Fruit fly (Drosophila melanogaster) whole organism, prepupa: ENCODE results near the gene abd-A.

Experiments used
- CG31627 ChIP-seq: fragments of 200-800 bp; sonication (Bioruptor generic); optimal IDR thresholded peaks from 3 replicates; lab custom pipeline; 2016; ENCODE audit warnings: missing biosample characterization, missing genetic modification characterization
- CG32006 ChIP-seq: fragments of 200-800 bp; sonication (Bioruptor generic); optimal IDR thresholded peaks from 3 replicates; lab custom pipeline; 2017; ENCODE audit warnings: missing biosample characterization, mild to moderate bottlenecking, missing genetic modification characterization
- CG8632 ChIP-seq: fragments of 200-800 bp; sonication (Bioruptor generic); optimal IDR thresholded peaks from 3 replicates; lab custom pipeline; 2016; ENCODE audit warnings: missing biosample characterization, missing genetic modification characterization
- Ets96B ChIP-seq: fragments of 200-800 bp; optimal IDR thresholded peaks from 2 replicates; lab custom pipeline; 2019; ENCODE audit warnings: missing biosample characterization, mild to moderate bottlenecking, missing genetic modification characterization, moderate library complexity
- Hr38 ChIP-seq: sonication (Bioruptor generic); optimal IDR thresholded peaks from 2 replicates; lab custom pipeline; 2016; ENCODE audit warnings: missing biosample characterization, missing genetic modification characterization
- Smox ChIP-seq: fragments of 200-800 bp; sonication (Bioruptor generic); optimal IDR thresholded peaks from 3 replicates; lab custom pipeline; 2016; ENCODE audit warnings: missing biosample characterization, missing genetic modification characterization
- Sox102F ChIP-seq: fragments of 200-800 bp; sonication (Bioruptor generic); optimal IDR thresholded peaks from 2 replicates; lab custom pipeline; 2016; ENCODE audit warnings: missing biosample characterization, mild to moderate bottlenecking, missing genetic modification characterization
- esn ChIP-seq: fragments of 200-800 bp; sonication (Bioruptor generic); optimal IDR thresholded peaks from 2 replicates; lab custom pipeline; 2016; ENCODE audit warnings: missing biosample characterization, mild to moderate bottlenecking, missing genetic modification characterization, moderate library complexity
- net ChIP-seq: fragments of 200-800 bp; sonication (Bioruptor generic); optimal IDR thresholded peaks from 3 replicates; lab custom pipeline; 2016; ENCODE audit warnings: missing biosample characterization, missing genetic modification characterization

DNA sequence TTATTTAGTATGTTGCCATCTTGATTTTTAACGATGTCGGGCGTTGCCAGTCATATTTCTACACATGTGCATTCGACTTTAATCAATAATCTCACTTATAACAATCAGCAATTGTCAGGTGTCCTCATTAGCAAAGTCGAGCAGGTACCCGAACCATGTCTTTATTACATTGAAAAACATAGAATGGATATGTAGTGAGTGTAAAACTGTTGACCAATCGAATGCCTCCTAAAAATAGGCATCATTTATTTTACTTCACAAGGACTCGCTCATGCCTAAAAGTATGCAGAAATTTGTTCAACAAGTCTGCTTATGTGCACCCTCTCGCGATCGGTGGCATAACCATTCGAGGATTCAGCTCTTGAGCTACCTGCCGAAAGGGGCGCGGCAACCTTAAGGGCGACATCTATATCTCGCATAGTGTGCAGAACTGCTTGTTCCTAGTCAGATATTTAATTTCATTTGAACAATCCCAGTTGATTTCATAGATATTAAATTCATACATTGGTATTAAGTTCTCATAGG is 31.3 kb downstream of the abd-A start:
- TF ChIP-seq Ets96B, result peak; percentile 35
- TF ChIP-seq Smox, result peak; percentile 49
- TF ChIP-seq Hr38, result no peak
- peak; percentile 61 for TF ChIP-seq net
- no peak for TF ChIP-seq CG8632 (GFP tag; lab: Kevin White, UChicago)
- no peak for TF ChIP-seq Sox102F (GFP tag; lab: Kevin White, UChicago)
- peak; percentile 74 for TF ChIP-seq esn (GFP tag; lab: Kevin White, UChicago)
- TF ChIP-seq CG31627, result peak; percentile 87
- TF ChIP-seq CG32006 (GFP tag; lab: Kevin White, UChicago), result peak; percentile 64
